Worm (Caenorhabditis elegans): ENCODE measurements around the gene lec-2.

ce11 chrII:10045670-10046069, 29.7 kb upstream of the lec-2 start:
- TF ChIP-seq zag-1 (tag; optimal IDR thresholded peaks at IDR 0.05) = no peak
- no peak for TF ChIP-seq nhr-12 (tag; optimal IDR thresholded peaks at IDR 0.05)
- TF ChIP-seq lsy-2 (tag; optimal IDR thresholded peaks at IDR 0.05) = no peak
- TF ChIP-seq nhr-11 (tag; optimal IDR thresholded peaks at IDR 0.05) = no peak
- TF ChIP-seq nhr-237 (tag; optimal IDR thresholded peaks at IDR 0.05) = no peak
- no peak for TF ChIP-seq nhr-77 (tag; optimal IDR thresholded peaks at IDR 0.05)
- no peak for TF ChIP-seq egl-27 (tag; optimal IDR thresholded peaks at IDR 0.05)
- TF ChIP-seq lin-39 (tag; optimal IDR thresholded peaks at IDR 0.05) = no peak
- no peak for TF ChIP-seq aly-2 (tag; optimal IDR thresholded peaks at IDR 0.05)
- no peak for TF ChIP-seq R02D3.7 (tag; optimal IDR thresholded peaks at IDR 0.05)
- no peak for TF ChIP-seq ama-1 (optimal IDR thresholded peaks at IDR 0.05)
- no peak for TF ChIP-seq lin-13 (GFP tag; optimal IDR thresholded peaks at IDR 0.05)
- TF ChIP-seq nhr-23 (tag; optimal IDR thresholded peaks at IDR 0.05) = no peak
- no peak for TF ChIP-seq ztf-4 (tag; optimal IDR thresholded peaks at IDR 0.05)

Measured in whole organism, L2 larva.